Worm (Caenorhabditis elegans) whole organism, late embryonic: ENCODE measurements around the gene Y51B9A.14.

ENCODE experiments used
- C08G9.2 ChIP-seq: sonication (generic microtip); optimal IDR thresholded peaks from 2 replicates; lab custom pipeline; 2016; ENCODE audit warnings: mild to moderate bottlenecking, missing genetic modification characterization, moderate library complexity, missing compliant biosample characterization
- F13H6.1 ChIP-seq: sonication (generic microtip); optimal IDR thresholded peaks from 2 replicates; lab custom pipeline; 2016; ENCODE audit warnings: missing genetic modification characterization, missing compliant biosample characterization
- K02D7.2 ChIP-seq: sonication (generic microtip); optimal IDR thresholded peaks from 2 replicates; lab custom pipeline; 2017; ENCODE audit warnings: mild to moderate bottlenecking, missing genetic modification characterization, missing compliant biosample characterization
- T23F11.4 ChIP-seq: fragments of 200-800 bp; sonication (Bioruptor generic); optimal IDR thresholded peaks from 2 replicates; lab custom pipeline; 2018; ENCODE audit warnings: mild to moderate bottlenecking, missing genetic modification characterization, missing compliant biosample characterization
- ahr-1 ChIP-seq: sonication (generic microtip); optimal IDR thresholded peaks from 2 replicates; lab custom pipeline; 2016; ENCODE audit warnings: missing genetic modification characterization, missing compliant biosample characterization
- ama-1 ChIP-seq: fragments of 150-350 bp; optimal IDR thresholded peaks from 2 replicates; lab custom pipeline; 2014
- ceh-18 ChIP-seq: sonication (generic microtip); optimal IDR thresholded peaks from 2 replicates; lab custom pipeline; 2016; ENCODE audit warnings: missing genetic modification characterization, missing compliant biosample characterization
- ceh-22 ChIP-seq: sonication (generic microtip); optimal IDR thresholded peaks from 2 replicates; lab custom pipeline; 2017; ENCODE audit warnings: missing biosample characterization, missing genetic modification characterization
- ceh-31 ChIP-seq: sonication (generic microtip); optimal IDR thresholded peaks from 2 replicates; lab custom pipeline; 2016; ENCODE audit warnings: missing genetic modification characterization, missing compliant biosample characterization
- ceh-9 ChIP-seq: sonication (generic microtip); optimal IDR thresholded peaks from 2 replicates; lab custom pipeline; 2016; ENCODE audit warnings: mild to moderate bottlenecking, missing genetic modification characterization, inconsistent platforms, missing compliant biosample characterization
- che-1 ChIP-seq: sonication (generic microtip); optimal IDR thresholded peaks from 2 replicates; lab custom pipeline; 2016; ENCODE audit warnings: mild to moderate bottlenecking, missing genetic modification characterization, missing compliant biosample characterization
- dve-1 ChIP-seq: sonication (generic microtip); optimal IDR thresholded peaks from 2 replicates; lab custom pipeline; 2017; ENCODE audit warnings: antibody characterized with exemption, mild to moderate bottlenecking, missing genetic modification characterization, missing compliant biosample characterization
- elt-2 ChIP-seq: sonication (generic microtip); optimal IDR thresholded peaks from 2 replicates; lab custom pipeline; 2016; ENCODE audit warnings: missing genetic modification reagents, missing genetic modification characterization, missing compliant biosample characterization
- elt-4 ChIP-seq: sonication (generic microtip); optimal IDR thresholded peaks from 2 replicates; lab custom pipeline; 2016; ENCODE audit warnings: missing genetic modification characterization, missing compliant biosample characterization
- ets-4 ChIP-seq: sonication (generic microtip); optimal IDR thresholded peaks from 2 replicates; lab custom pipeline; 2016; ENCODE audit warnings: missing genetic modification characterization, missing compliant biosample characterization
- fkh-10 ChIP-seq: fragments of 150-350 bp; optimal IDR thresholded peaks from 2 replicates; lab custom pipeline; 2014; ENCODE audit warnings: missing biosample characterization, missing genetic modification reagents, missing genetic modification characterization
- fkh-6 ChIP-seq: sonication (generic microtip); optimal IDR thresholded peaks from 2 replicates; lab custom pipeline; 2016; ENCODE audit warnings: missing genetic modification characterization, missing compliant biosample characterization
- hlh-15 ChIP-seq: sonication (generic microtip); optimal IDR thresholded peaks from 2 replicates; lab custom pipeline; 2016; ENCODE audit warnings: missing genetic modification characterization, missing compliant biosample characterization
- hlh-6 ChIP-seq: sonication (generic microtip); optimal IDR thresholded peaks from 2 replicates; lab custom pipeline; 2016; ENCODE audit warnings: missing genotype, missing genetic modification characterization, missing compliant biosample characterization
- lim-6 ChIP-seq: sonication (generic microtip); optimal IDR thresholded peaks from 2 replicates; lab custom pipeline; 2016; ENCODE audit warnings: missing genetic modification characterization, missing compliant biosample characterization
- mec-3 ChIP-seq: sonication (generic microtip); optimal IDR thresholded peaks from 2 replicates; lab custom pipeline; 2016; ENCODE audit warnings: borderline replicate concordance, missing genetic modification characterization, missing compliant biosample characterization
- nfya-1 ChIP-seq: sonication (generic microtip); optimal IDR thresholded peaks from 2 replicates; lab custom pipeline; 2017; ENCODE audit warnings: missing genetic modification characterization, mild to moderate bottlenecking, missing compliant biosample characterization, antibody characterized with exemption, moderate library complexity
- pax-1 ChIP-seq: fragments of 150-350 bp; optimal IDR thresholded peaks from 2 replicates; lab custom pipeline; 2014; ENCODE audit warnings: missing biosample characterization, missing genetic modification characterization
- pha-2 ChIP-seq: sonication (generic microtip); optimal IDR thresholded peaks from 2 replicates; lab custom pipeline; 2017; ENCODE audit warnings: mild to moderate bottlenecking, missing genetic modification characterization, missing compliant biosample characterization
- pqm-1 ChIP-seq: sonication (generic microtip); optimal IDR thresholded peaks from 2 replicates; lab custom pipeline; 2016; ENCODE audit warnings: missing genetic modification characterization, missing compliant biosample characterization
- rnt-1 ChIP-seq: sonication (generic microtip); optimal IDR thresholded peaks from 2 replicates; lab custom pipeline; 2016; ENCODE audit warnings: missing genetic modification characterization, missing compliant biosample characterization
- sdc-2 ChIP-seq: sonication (generic microtip); optimal IDR thresholded peaks from 2 replicates; lab custom pipeline; 2016; ENCODE audit warnings: missing genotype, missing genetic modification characterization, missing compliant biosample characterization
- sox-2 ChIP-seq: fragments of 200-800 bp; sonication (Bioruptor generic); IDR thresholded peaks from 2 replicates; pipeline ENCODE4 v1.3.6; 2022; ENCODE audit warnings: missing genetic modification reagents, missing genetic modification characterization, missing compliant biosample characterization
- sox-4 ChIP-seq: sonication (generic microtip); optimal IDR thresholded peaks from 2 replicates; lab custom pipeline; 2017; ENCODE audit warnings: mild to moderate bottlenecking, missing genetic modification characterization, inconsistent platforms, missing compliant biosample characterization
- tbx-2 ChIP-seq: sonication (generic microtip); optimal IDR thresholded peaks from 2 replicates; lab custom pipeline; 2016; ENCODE audit warnings: missing genetic modification characterization, missing compliant biosample characterization
- tbx-7 ChIP-seq: sonication (generic microtip); optimal IDR thresholded peaks from 2 replicates; lab custom pipeline; 2016; ENCODE audit warnings: missing genotype, missing genetic modification characterization, missing compliant biosample characterization
- ttx-3 ChIP-seq: sonication (generic microtip); optimal IDR thresholded peaks from 2 replicates; lab custom pipeline; 2016; ENCODE audit warnings: missing genetic modification reagents, missing genetic modification characterization, missing compliant biosample characterization
- ztf-16 ChIP-seq: sonication (generic microtip); optimal IDR thresholded peaks from 2 replicates; lab custom pipeline; 2017; ENCODE audit warnings: missing genetic modification characterization, missing compliant biosample characterization

Gene Y51B9A.14

DNA sequence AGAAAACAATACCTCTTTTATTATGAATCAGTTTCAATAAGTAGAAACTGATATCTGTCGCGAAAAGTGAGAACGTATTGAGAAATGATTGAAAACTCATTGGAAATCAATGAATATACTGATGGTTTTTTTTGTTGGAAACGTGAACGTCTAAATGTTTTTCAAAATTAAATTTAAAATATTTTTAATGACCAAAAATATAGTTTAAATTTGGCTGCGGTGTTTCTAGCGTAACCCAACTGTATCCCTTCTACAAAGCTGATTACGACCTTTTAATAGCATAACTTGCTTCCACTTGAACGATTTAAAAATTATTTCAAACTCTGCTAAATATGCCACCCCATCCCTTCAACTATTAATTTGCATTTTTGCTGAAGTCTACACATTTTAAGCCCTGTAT is 13.2 kb upstream of the Y51B9A.14 start, which contains the start of gene M176.9:
TSS of gene M176.9 (minus strand) at position 101 of the 400 bp plus-strand sequence.
- no peak for TF ChIP-seq fkh-10 (GFP tag; lab: Kevin White, UChicago)
- no peak for TF ChIP-seq pqm-1
- no peak for TF ChIP-seq F13H6.1 (tag; lab: Kevin White, UChicago)
- TF ChIP-seq C08G9.2 (tag; lab: Kevin White, UChicago): no peak
- TF ChIP-seq T23F11.4 (GFP tag; lab: Kevin White, UChicago): no peak
- TF ChIP-seq ceh-31 (tag; lab: Kevin White, UChicago): no peak
- no peak for TF ChIP-seq lim-6 (tag; lab: Kevin White, UChicago)
- no peak for TF ChIP-seq ceh-9 (tag; lab: Kevin White, UChicago)

DNA sequence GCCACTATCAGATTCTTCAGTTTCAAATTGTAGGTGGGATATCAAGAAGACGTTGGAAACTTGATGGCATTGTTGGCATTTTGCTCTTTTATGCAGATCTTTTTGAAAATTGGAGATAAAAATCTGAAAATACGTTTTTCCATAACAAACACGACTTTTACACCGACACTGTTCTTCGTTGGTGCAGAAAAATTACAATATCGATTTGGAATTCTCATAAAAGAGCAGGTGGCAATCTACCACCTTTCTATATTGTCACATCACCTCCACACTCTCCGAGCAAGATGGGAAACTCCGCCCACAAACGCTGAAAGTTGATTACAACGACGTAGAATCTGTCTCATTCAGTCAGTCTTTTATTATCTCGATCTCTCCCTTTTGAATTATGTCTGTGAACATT is 9.2 kb upstream of the Y51B9A.14 start, which contains the start of gene arrd-2:
TSS of gene arrd-2 (plus strand) at position 301 of the 400 bp plus-strand sequence.
- no peak for TF ChIP-seq lim-6 (tag; lab: Kevin White, UChicago)
- TF ChIP-seq ttx-3 (tag; lab: Kevin White, UChicago): no peak
- TF ChIP-seq sox-2 (GFP tag; lab: Robert Waterston, UW): no peak
- no peak for TF ChIP-seq che-1 (tag; lab: Kevin White, UChicago)

DNA sequence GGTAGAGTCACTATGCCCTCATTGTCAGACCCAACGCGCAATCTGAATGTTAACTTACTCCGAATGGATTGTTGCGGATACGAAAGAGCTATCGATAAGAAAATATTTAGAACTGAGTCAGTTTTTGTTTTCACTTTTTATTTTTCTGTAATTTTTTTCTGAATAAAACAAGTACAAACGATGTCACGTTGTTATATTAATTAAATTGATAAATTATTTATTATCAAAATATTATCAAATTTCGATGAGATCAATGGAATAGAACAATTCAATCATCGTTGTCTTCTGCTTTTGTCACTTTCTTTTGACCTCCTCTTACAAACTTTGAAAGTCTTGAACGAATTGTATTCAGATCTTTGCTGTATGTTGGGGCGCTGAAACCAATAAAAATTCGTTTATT is 8.8 kb upstream of the Y51B9A.14 start, which contains the start of gene mpz-6:
TSS of gene mpz-6 (minus strand) at position 101 of the 400 bp plus-strand sequence.
- TF ChIP-seq K02D7.2 (tag; lab: Kevin White, UChicago) (no peak), pha-2 (tag; lab: Kevin White, UChicago) (no peak), ama-1 (lab: Kevin White, UChicago) (no peak), sox-4 (tag; lab: Kevin White, UChicago) (no peak), hlh-15 (tag; lab: Kevin White, UChicago) (no peak), mec-3 (tag; lab: Kevin White, UChicago) (no peak), ztf-16 (tag; lab: Kevin White, UChicago) (no peak), elt-2 (tag; lab: Kevin White, UChicago) (no peak)

DNA sequence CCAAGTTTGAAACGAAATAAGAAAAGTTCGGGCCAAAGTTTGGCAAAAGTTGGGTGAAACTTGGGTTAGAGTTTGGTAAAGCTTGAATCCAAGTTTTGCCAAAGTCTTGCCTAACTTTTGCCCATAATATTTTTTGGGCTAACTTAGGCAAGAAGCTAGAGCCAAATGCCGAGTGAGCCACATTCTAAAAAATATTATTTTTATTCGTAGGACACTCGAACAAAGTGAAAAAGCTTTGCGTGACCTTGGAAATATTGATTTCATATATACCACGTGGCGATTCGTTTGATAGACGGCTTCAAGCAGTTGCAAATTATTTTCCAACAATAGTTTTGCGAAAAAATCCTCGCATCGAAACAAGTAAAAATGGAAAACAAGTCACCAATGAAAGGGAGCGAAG is 5.6 kb upstream of the Y51B9A.14 start, which contains the start of gene Y51B9A.5:
TSS of gene Y51B9A.5 (plus strand) at position 301 of the 400 bp plus-strand sequence.
- no peak for TF ChIP-seq elt-4
- TF ChIP-seq pax-1: no peak
- no peak for TF ChIP-seq elt-2 (tag; lab: Kevin White, UChicago)
- no peak for TF ChIP-seq hlh-6 (tag; lab: Kevin White, UChicago)
- no peak for TF ChIP-seq tbx-7 (tag; lab: Kevin White, UChicago)
- TF ChIP-seq ceh-22: no peak
- no peak for TF ChIP-seq ets-4
- no peak for TF ChIP-seq tbx-2
- no peak for TF ChIP-seq T23F11.4 (GFP tag; lab: Kevin White, UChicago)
- TF ChIP-seq nfya-1 (tag; lab: Kevin White, UChicago): no peak
- no peak for TF ChIP-seq sox-2 (GFP tag; lab: Robert Waterston, UW)

DNA sequence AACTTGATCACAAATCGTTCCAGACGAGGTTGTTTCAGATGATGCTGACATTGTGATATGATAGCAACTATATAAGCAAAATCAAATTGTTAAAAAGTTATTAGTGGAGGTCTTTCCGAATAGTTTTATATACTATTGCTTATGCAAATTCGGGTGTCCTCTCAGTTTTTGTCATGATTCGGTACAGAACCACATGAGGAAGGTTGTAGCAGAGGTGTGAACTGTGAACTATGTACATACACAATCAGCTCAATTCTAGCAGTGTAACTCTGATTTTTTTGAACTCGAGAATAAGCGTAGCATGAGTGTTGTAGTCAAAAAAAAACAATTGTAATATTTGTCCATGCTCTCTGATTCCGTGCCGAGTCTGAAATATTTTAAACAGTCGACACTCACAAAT is 4.8 kb upstream of the Y51B9A.14 start, which contains the start of gene Y51B9A.6:
TSS of gene Y51B9A.6 (minus strand) at position 101 of the 400 bp plus-strand sequence.
- TF ChIP-seq ceh-18 (tag; lab: Kevin White, UChicago) (no peak), dve-1 (tag; lab: Kevin White, UChicago) (no peak), sox-4 (tag; lab: Kevin White, UChicago) (no peak), ahr-1 (no peak), rnt-1 (no peak), hlh-15 (tag; lab: Kevin White, UChicago) (no peak), elt-4 (no peak), sdc-2 (no peak), pha-2 (tag; lab: Kevin White, UChicago) (no peak), fkh-6 (tag; lab: Kevin White, UChicago) (no peak), ama-1 (lab: Kevin White, UChicago) (no peak), ttx-3 (tag; lab: Kevin White, UChicago) (no peak)
